Fruit fly (Drosophila melanogaster): ENCODE results near the gene CG34112.

dm6 chr3R:4394117-4394516 lies at the start of gene CG34112:
- TF ChIP-seq Ets96B (tag; optimal IDR thresholded peaks at IDR 0.05) (no peak), dac (GFP tag; optimal IDR thresholded peaks at IDR 0.05) (no peak), Lpt (GFP tag; optimal IDR thresholded peaks at IDR 0.05) (no peak), CG1621 (tag; optimal IDR thresholded peaks at IDR 0.05) (no peak)

Data from whole organism, prepupa.